Worm (Caenorhabditis elegans) whole organism, late embryonic: ENCODE data around the gene puf-11.

ENCODE experiments used
- C08G9.2 ChIP-seq: sonication (generic microtip); optimal IDR thresholded peaks from 2 replicates; lab custom pipeline; 2016; ENCODE audit warnings: mild to moderate bottlenecking, missing genetic modification characterization, moderate library complexity, missing compliant biosample characterization
- F13H6.1 ChIP-seq: sonication (generic microtip); optimal IDR thresholded peaks from 2 replicates; lab custom pipeline; 2016; ENCODE audit warnings: missing genetic modification characterization, missing compliant biosample characterization
- K09A11.1 ChIP-seq: sonication (generic microtip); optimal IDR thresholded peaks from 2 replicates; lab custom pipeline; 2017; ENCODE audit warnings: antibody characterized with exemption, mild to moderate bottlenecking, missing genetic modification characterization, missing compliant biosample characterization; ENCODE audit not compliant: insufficient read depth
- T23F11.4 ChIP-seq: fragments of 200-800 bp; sonication (Bioruptor generic); optimal IDR thresholded peaks from 2 replicates; lab custom pipeline; 2018; ENCODE audit warnings: mild to moderate bottlenecking, missing genetic modification characterization, missing compliant biosample characterization
- Y22D7AL.16 ChIP-seq: sonication (generic microtip); optimal IDR thresholded peaks from 2 replicates; lab custom pipeline; 2016; ENCODE audit warnings: missing genetic modification characterization, missing compliant biosample characterization
- ahr-1 ChIP-seq: sonication (generic microtip); optimal IDR thresholded peaks from 2 replicates; lab custom pipeline; 2016; ENCODE audit warnings: missing genetic modification characterization, missing compliant biosample characterization
- ama-1 ChIP-seq: fragments of 150-350 bp; optimal IDR thresholded peaks from 2 replicates; lab custom pipeline; 2014
- ceh-14 ChIP-seq: sonication (generic microtip); optimal IDR thresholded peaks from 2 replicates; lab custom pipeline; 2016; ENCODE audit warnings: missing genotype, missing genetic modification characterization, missing compliant biosample characterization
- ceh-18 ChIP-seq: sonication (generic microtip); optimal IDR thresholded peaks from 2 replicates; lab custom pipeline; 2016; ENCODE audit warnings: missing genetic modification characterization, missing compliant biosample characterization
- ceh-19 ChIP-seq: fragments of 200-800 bp; sonication (Bioruptor generic); optimal IDR thresholded peaks from 2 replicates; lab custom pipeline; 2018; ENCODE audit warnings: mild to moderate bottlenecking, missing genetic modification characterization, missing compliant biosample characterization
- ceh-2 ChIP-seq: sonication (generic microtip); optimal IDR thresholded peaks from 2 replicates; lab custom pipeline; 2016; ENCODE audit warnings: missing genotype, missing genetic modification characterization, missing compliant biosample characterization
- ceh-22 ChIP-seq: sonication (generic microtip); optimal IDR thresholded peaks from 2 replicates; lab custom pipeline; 2017; ENCODE audit warnings: missing biosample characterization, missing genetic modification characterization
- ceh-31 ChIP-seq: sonication (generic microtip); optimal IDR thresholded peaks from 2 replicates; lab custom pipeline; 2016; ENCODE audit warnings: missing genetic modification characterization, missing compliant biosample characterization
- ceh-45 ChIP-seq: fragments of 200-800 bp; sonication (Bioruptor generic); IDR thresholded peaks from 2 replicates; pipeline ENCODE4 v1.3.6; 2022; ENCODE audit warnings: missing genetic modification reagents, missing genetic modification characterization, missing compliant biosample characterization
- ceh-48 ChIP-seq: sonication (generic microtip); optimal IDR thresholded peaks from 2 replicates; lab custom pipeline; 2016; ENCODE audit warnings: missing genetic modification characterization, inconsistent platforms, missing compliant biosample characterization
- ceh-6 ChIP-seq: fragments of 200-800 bp; sonication (Bioruptor generic); optimal IDR thresholded peaks from 2 replicates; lab custom pipeline; 2018; ENCODE audit warnings: mild to moderate bottlenecking, missing genetic modification characterization, missing compliant biosample characterization
- ceh-9 ChIP-seq: sonication (generic microtip); optimal IDR thresholded peaks from 2 replicates; lab custom pipeline; 2016; ENCODE audit warnings: mild to moderate bottlenecking, missing genetic modification characterization, inconsistent platforms, missing compliant biosample characterization
- che-1 ChIP-seq: sonication (generic microtip); optimal IDR thresholded peaks from 2 replicates; lab custom pipeline; 2016; ENCODE audit warnings: mild to moderate bottlenecking, missing genetic modification characterization, missing compliant biosample characterization
- dmd-4 ChIP-seq: sonication (generic microtip); optimal IDR thresholded peaks from 2 replicates; lab custom pipeline; 2016; ENCODE audit warnings: borderline replicate concordance, missing genetic modification characterization, missing compliant biosample characterization
- dve-1 ChIP-seq: sonication (generic microtip); optimal IDR thresholded peaks from 2 replicates; lab custom pipeline; 2017; ENCODE audit warnings: antibody characterized with exemption, mild to moderate bottlenecking, missing genetic modification characterization, missing compliant biosample characterization
- elt-4 ChIP-seq: sonication (generic microtip); optimal IDR thresholded peaks from 2 replicates; lab custom pipeline; 2016; ENCODE audit warnings: missing genetic modification characterization, missing compliant biosample characterization
- fax-1 ChIP-seq: sonication (generic microtip); optimal IDR thresholded peaks from 2 replicates; lab custom pipeline; 2016; ENCODE audit warnings: missing genotype, missing genetic modification characterization, missing compliant biosample characterization
- fkh-10 ChIP-seq: fragments of 150-350 bp; optimal IDR thresholded peaks from 2 replicates; lab custom pipeline; 2014; ENCODE audit warnings: missing biosample characterization, missing genetic modification reagents, missing genetic modification characterization
- fkh-6 ChIP-seq: sonication (generic microtip); optimal IDR thresholded peaks from 2 replicates; lab custom pipeline; 2016; ENCODE audit warnings: missing genetic modification characterization, missing compliant biosample characterization
- gmeb-2 ChIP-seq: sonication (generic microtip); optimal IDR thresholded peaks from 2 replicates; lab custom pipeline; 2016; ENCODE audit warnings: missing genetic modification characterization, inconsistent platforms, missing compliant biosample characterization
- hlh-15 ChIP-seq: sonication (generic microtip); optimal IDR thresholded peaks from 2 replicates; lab custom pipeline; 2016; ENCODE audit warnings: missing genetic modification characterization, missing compliant biosample characterization
- lim-6 ChIP-seq: sonication (generic microtip); optimal IDR thresholded peaks from 2 replicates; lab custom pipeline; 2016; ENCODE audit warnings: missing genetic modification characterization, missing compliant biosample characterization
- mec-3 ChIP-seq: sonication (generic microtip); optimal IDR thresholded peaks from 2 replicates; lab custom pipeline; 2016; ENCODE audit warnings: borderline replicate concordance, missing genetic modification characterization, missing compliant biosample characterization
- nfya-1 ChIP-seq: sonication (generic microtip); optimal IDR thresholded peaks from 2 replicates; lab custom pipeline; 2017; ENCODE audit warnings: missing genetic modification characterization, mild to moderate bottlenecking, missing compliant biosample characterization, antibody characterized with exemption, moderate library complexity
- nhr-11 ChIP-seq: fragments of 150-350 bp; optimal IDR thresholded peaks from 2 replicates; lab custom pipeline; 2014; ENCODE audit warnings: missing biosample characterization, missing genetic modification characterization
- nhr-232 ChIP-seq: sonication (generic microtip); optimal IDR thresholded peaks from 2 replicates; lab custom pipeline; 2016; ENCODE audit warnings: missing genetic modification characterization, missing compliant biosample characterization
- npax-4 ChIP-seq: sonication (generic microtip); optimal IDR thresholded peaks from 2 replicates; lab custom pipeline; 2016; ENCODE audit warnings: missing genetic modification characterization, missing compliant biosample characterization
- pag-3 ChIP-seq: sonication (generic microtip); optimal IDR thresholded peaks from 2 replicates; lab custom pipeline; 2016; ENCODE audit warnings: missing compliant biosample characterization, missing genetic modification characterization, borderline replicate concordance
- pax-1 ChIP-seq: fragments of 150-350 bp; optimal IDR thresholded peaks from 2 replicates; lab custom pipeline; 2014; ENCODE audit warnings: missing biosample characterization, missing genetic modification characterization
- pha-2 ChIP-seq: sonication (generic microtip); optimal IDR thresholded peaks from 2 replicates; lab custom pipeline; 2017; ENCODE audit warnings: mild to moderate bottlenecking, missing genetic modification characterization, missing compliant biosample characterization
- pha-4 ChIP-seq: fragments of 150-350 bp; optimal IDR thresholded peaks from 2 replicates; lab custom pipeline; 2018; ENCODE audit warnings: missing biosample characterization, missing genetic modification reagents, missing genetic modification characterization
- pros-1 ChIP-seq: fragments of 150-350 bp; optimal IDR thresholded peaks from 2 replicates; lab custom pipeline; 2014; ENCODE audit warnings: missing biosample characterization, missing genetic modification reagents, missing genetic modification characterization
- rnt-1 ChIP-seq: sonication (generic microtip); optimal IDR thresholded peaks from 2 replicates; lab custom pipeline; 2016; ENCODE audit warnings: missing genetic modification characterization, missing compliant biosample characterization
- sox-4 ChIP-seq: sonication (generic microtip); optimal IDR thresholded peaks from 2 replicates; lab custom pipeline; 2017; ENCODE audit warnings: mild to moderate bottlenecking, missing genetic modification characterization, inconsistent platforms, missing compliant biosample characterization
- syd-9 ChIP-seq: sonication (generic microtip); optimal IDR thresholded peaks from 2 replicates; lab custom pipeline; 2016; ENCODE audit warnings: mild to moderate bottlenecking, missing genetic modification characterization, moderate library complexity, missing compliant biosample characterization
- tbx-2 ChIP-seq: sonication (generic microtip); optimal IDR thresholded peaks from 2 replicates; lab custom pipeline; 2016; ENCODE audit warnings: missing genetic modification characterization, missing compliant biosample characterization
- ttx-3 ChIP-seq: sonication (generic microtip); optimal IDR thresholded peaks from 2 replicates; lab custom pipeline; 2016; ENCODE audit warnings: missing genetic modification reagents, missing genetic modification characterization, missing compliant biosample characterization
- unc-42 ChIP-seq: sonication (generic microtip); optimal IDR thresholded peaks from 2 replicates; lab custom pipeline; 2016; ENCODE audit warnings: missing genotype, missing genetic modification characterization, missing compliant biosample characterization
- unc-55 ChIP-seq: sonication (generic microtip); optimal IDR thresholded peaks from 2 replicates; lab custom pipeline; 2017; ENCODE audit warnings: missing biosample characterization, missing genetic modification reagents, missing genetic modification characterization
- zip-5 ChIP-seq: sonication (generic microtip); optimal IDR thresholded peaks from 2 replicates; lab custom pipeline; 2016; ENCODE audit warnings: missing genetic modification characterization, missing compliant biosample characterization

Gene puf-11

ce11 chrIV:6404871-6405270 is 16.5 kb upstream of the puf-11 start, which contains the start of gene srv-13:
Gene srv-13, plus strand, starts transcription at chrIV:6405171.
- TF ChIP-seq nfya-1, result no peak
- TF ChIP-seq ama-1 (lab: Kevin White, UChicago), result no peak
- no peak for TF ChIP-seq K09A11.1 (tag; lab: Kevin White, UChicago)
- no peak for TF ChIP-seq T23F11.4 (GFP tag; lab: Kevin White, UChicago)
- TF ChIP-seq zip-5, result no peak
- no peak for TF ChIP-seq pha-2 (tag; lab: Kevin White, UChicago)
- no peak for TF ChIP-seq ceh-48
- TF ChIP-seq rnt-1, result no peak

ce11 chrIV:6413482-6413881 is 7.9 kb upstream of the puf-11 start, which contains the start of gene nlp-71:
Gene nlp-71, minus strand, starts transcription at chrIV:6413582.
- no peak for TF ChIP-seq ttx-3 (tag; lab: Kevin White, UChicago)
- no peak for TF ChIP-seq ceh-19
- TF ChIP-seq ceh-22, result no peak
- TF ChIP-seq gmeb-2 (tag; lab: Kevin White, UChicago), result no peak
- no peak for TF ChIP-seq mec-3 (tag; lab: Kevin White, UChicago)
- no peak for TF ChIP-seq ceh-2 (tag; lab: Kevin White, UChicago)
- TF ChIP-seq ceh-45, result no peak
- no peak for TF ChIP-seq rnt-1
- no peak for TF ChIP-seq fkh-10

ce11 chrIV:6415149-6415548 is 6.2 kb upstream of the puf-11 start, which contains the start of gene exos-2:
Gene exos-2, plus strand, starts transcription at chrIV:6415478.
- TF ChIP-seq nfya-1 (peak; percentile 26), pax-1 (tag; lab: Kevin White, UChicago) (no peak), lim-6 (no peak), ceh-31 (peak; percentile 30), pros-1 (tag; lab: Kevin White, UChicago) (no peak), Y22D7AL.16 (tag; lab: Kevin White, UChicago) (no peak), pha-4 (tag; lab: Kevin White, UChicago) (no peak), unc-55 (GFP tag; lab: Kevin White, UChicago) (peak; percentile 3), npax-4 (tag; lab: Kevin White, UChicago) (no peak), ahr-1 (tag; lab: Kevin White, UChicago) (no peak), unc-42 (tag; lab: Kevin White, UChicago) (peak; percentile 55), hlh-15 (tag; lab: Kevin White, UChicago) (no peak), nhr-11 (no peak), gmeb-2 (tag; lab: Kevin White, UChicago) (no peak), tbx-2 (tag; lab: Kevin White, UChicago) (peak; percentile 15)

- TF ChIP-seq pag-3 (tag; lab: Kevin White, UChicago) (no peak), dve-1 (tag; lab: Kevin White, UChicago) (no peak), T23F11.4 (GFP tag; lab: Kevin White, UChicago) (no peak), ceh-45 (no peak), elt-4 (tag; lab: Kevin White, UChicago) (no peak), sox-4 (tag; lab: Kevin White, UChicago) (no peak), fkh-6 (tag; lab: Kevin White, UChicago) (no peak), pax-1 (tag; lab: Kevin White, UChicago) (no peak), nhr-232 (tag; lab: Kevin White, UChicago) (no peak), ttx-3 (tag; lab: Kevin White, UChicago) (no peak), fkh-10 (no peak), ceh-18 (tag; lab: Kevin White, UChicago) (no peak)
Observed at ce11 chrIV:6416553-6416952, 4.8 kb upstream of the puf-11 start, which contains the start of gene Y73B6BL.22. Gene Y73B6BL.22, minus strand, starts transcription at chrIV:6416653.

DNA sequence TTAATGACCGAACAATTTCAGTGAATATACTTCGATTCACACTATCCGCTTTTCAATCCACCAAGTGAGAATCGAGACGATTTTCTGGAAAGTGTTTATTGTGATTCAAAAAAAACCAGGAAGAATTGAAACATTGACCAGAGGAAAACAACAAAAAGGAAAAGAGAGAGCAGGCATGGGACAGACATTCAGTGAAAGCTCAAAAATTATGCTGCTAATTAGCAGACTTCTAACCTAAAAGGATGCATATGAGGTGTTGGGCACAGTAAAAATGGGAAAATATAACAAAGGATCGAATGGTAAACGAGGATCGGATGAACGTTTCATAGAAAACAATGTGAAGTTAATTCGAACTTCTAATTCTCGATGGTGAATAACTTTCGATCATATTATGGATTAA is 3.8 kb upstream of the puf-11 start:
- TF ChIP-seq pros-1 (tag; lab: Kevin White, UChicago) (no peak), C08G9.2 (no peak), dmd-4 (tag; lab: Kevin White, UChicago) (no peak), syd-9 (tag; lab: Kevin White, UChicago) (no peak), ceh-6 (GFP tag; lab: Kevin White, UChicago) (no peak), ceh-9 (tag; lab: Kevin White, UChicago) (no peak), fax-1 (tag; lab: Kevin White, UChicago) (no peak), pax-1 (tag; lab: Kevin White, UChicago) (no peak), elt-4 (tag; lab: Kevin White, UChicago) (no peak), che-1 (tag; lab: Kevin White, UChicago) (no peak), lim-6 (no peak), F13H6.1 (no peak), pag-3 (tag; lab: Kevin White, UChicago) (no peak), Y22D7AL.16 (tag; lab: Kevin White, UChicago) (no peak), ceh-14 (tag; lab: Kevin White, UChicago) (no peak)
- TF ChIP-seq, all 69 proteins: peak for 0
